Worm (Caenorhabditis elegans): Measurements from ENCODE around the gene C37C3.17.

ce11 chrV:7863020-7863523 lies 1.4 kb upstream of the C37C3.17 start, which contains the start of gene C37C3.10:
- TF ChIP-seq sea-2 (GFP tag; IDR thresholded peaks at IDR 0.05) = no peak
- TF ChIP-seq nhr-90 (tag; optimal IDR thresholded peaks at IDR 0.05) = no peak
- TF ChIP-seq F22D6.2 (tag; optimal IDR thresholded peaks at IDR 0.05) = no peak
- no peak for TF ChIP-seq unc-62 (GFP tag; optimal IDR thresholded peaks at IDR 0.05)
- no peak for TF ChIP-seq die-1 (tag; optimal IDR thresholded peaks at IDR 0.05)
- no peak for TF ChIP-seq snpc-3.4 (tag; optimal IDR thresholded peaks at IDR 0.05)
- TF ChIP-seq hlh-26 (GFP tag; conservative IDR thresholded peaks at IDR 0.05) = no peak
- no peak for TF ChIP-seq snpc-4 (GFP tag; optimal IDR thresholded peaks at IDR 0.05)
- TF ChIP-seq snpc-4 (tag; optimal IDR thresholded peaks at IDR 0.05) = no peak
- TF ChIP-seq ceh-27 (GFP tag; optimal IDR thresholded peaks at IDR 0.05) = no peak

Measured in whole organism, young adult.